Fruit fly (Drosophila melanogaster) whole organism, embryonic: ENCODE data around the gene CG7810.

Experiments
- C15 ChIP-seq: fragments of 200-800 bp; sonication (Bioruptor generic); IDR thresholded peaks from 3 replicates; pipeline ENCODE4 v1.3.6; 2022; ENCODE audit warnings: missing biosample characterization, missing genetic modification characterization
- CG10147 ChIP-seq: fragments of 200-800 bp; sonication (Bioruptor generic); optimal IDR thresholded peaks from 2 replicates; lab custom pipeline; 2019; ENCODE audit warnings: missing biosample characterization, mild to moderate bottlenecking, missing genetic modification characterization, moderate library complexity
- CG12104 ChIP-seq: fragments of 200-800 bp; sonication (Bioruptor generic); optimal IDR thresholded peaks from 3 replicates; lab custom pipeline; 2016; ENCODE audit warnings: missing biosample characterization, missing genetic modification characterization
- CG12299 ChIP-seq: fragments of 200-800 bp; sonication (Bioruptor generic); optimal IDR thresholded peaks from 2 replicates; lab custom pipeline; 2018; ENCODE audit warnings: missing biosample characterization, mild to moderate bottlenecking, missing genetic modification characterization
- CG12769 ChIP-seq: fragments of 200-800 bp; sonication (Bioruptor generic); optimal IDR thresholded peaks from 2 replicates; lab custom pipeline; 2019; ENCODE audit warnings: missing biosample characterization, mild to moderate bottlenecking, missing genetic modification characterization, moderate library complexity
- CG13287 ChIP-seq: fragments of 200-800 bp; sonication (Bioruptor generic); IDR thresholded peaks from 2 replicates; pipeline ENCODE4 v1.3.6; 2022; ENCODE audit warnings: missing biosample characterization, missing genetic modification characterization; ENCODE audit not compliant: partially characterized antibody
- CG15696 ChIP-seq: fragments of 200-800 bp; sonication (Bioruptor generic); optimal IDR thresholded peaks from 2 replicates; lab custom pipeline; 2019; ENCODE audit warnings: missing biosample characterization, mild to moderate bottlenecking, missing genetic modification characterization, moderate library complexity
- CG1603 ChIP-seq: fragments of 200-800 bp; sonication (Bioruptor generic); optimal IDR thresholded peaks from 2 replicates; lab custom pipeline; 2019; ENCODE audit warnings: missing biosample characterization, mild to moderate bottlenecking, missing genetic modification characterization, moderate library complexity
- CG16813 ChIP-seq: fragments of 200-800 bp; sonication (Bioruptor generic); IDR thresholded peaks from 3 replicates; pipeline ENCODE4 v1.3.6; 2022; ENCODE audit warnings: missing biosample characterization, missing genetic modification characterization; ENCODE audit not compliant: partially characterized antibody
- CG17328 ChIP-seq: fragments of 200-800 bp; sonication (Bioruptor generic); IDR thresholded peaks from 2 replicates; pipeline ENCODE4 v1.3.6; 2022; ENCODE audit warnings: missing biosample characterization, missing genetic modification characterization
- CG2116 ChIP-seq: fragments of 200-800 bp; sonication (Bioruptor generic); optimal IDR thresholded peaks from 3 replicates; lab custom pipeline; 2018; ENCODE audit warnings: missing biosample characterization, mild to moderate bottlenecking, missing genetic modification characterization
- CG2129 ChIP-seq: fragments of 200-800 bp; sonication (Bioruptor generic); IDR thresholded peaks from 2 replicates; pipeline ENCODE4 v1.3.6; 2022; ENCODE audit warnings: missing biosample characterization, missing genetic modification characterization; ENCODE audit not compliant: partially characterized antibody
- CG31441 ChIP-seq: fragments of 200-800 bp; sonication (Bioruptor generic); IDR thresholded peaks from 2 replicates; pipeline ENCODE4 v1.3.6; 2022; ENCODE audit warnings: missing biosample characterization, missing genetic modification characterization
- CG34224 ChIP-seq: fragments of 200-800 bp; sonication (Bioruptor generic); IDR thresholded peaks from 3 replicates; pipeline ENCODE4 v1.3.6; 2022; ENCODE audit warnings: missing biosample characterization, missing genetic modification characterization; ENCODE audit not compliant: partially characterized antibody
- CG3847 ChIP-seq: fragments of 200-800 bp; sonication (Bioruptor generic); IDR thresholded peaks from 2 replicates; pipeline ENCODE4 v1.3.6; 2022; ENCODE audit warnings: missing biosample characterization, missing genetic modification characterization
- CG5245 ChIP-seq: fragments of 200-800 bp; sonication (Bioruptor generic); optimal IDR thresholded peaks from 3 replicates; lab custom pipeline; 2016; ENCODE audit warnings: missing biosample characterization, missing genetic modification characterization
- CG8359 ChIP-seq: fragments of 200-800 bp; sonication (Bioruptor generic); optimal IDR thresholded peaks from 2 replicates; lab custom pipeline; 2017; ENCODE audit warnings: missing biosample characterization, mild to moderate bottlenecking, missing genetic modification characterization, borderline replicate concordance
- CG8478 ChIP-seq: fragments of >200 bp; optimal IDR thresholded peaks from 2 replicates; lab custom pipeline; 2018
- Dfd ChIP-seq, 2 experiments: fragments of >200 bp; optimal IDR thresholded peaks; 2 replicates each; lab custom pipeline; 2017; ENCODE audit warnings: missing biosample characterization in 2 of 2, missing genetic modification characterization in 2 of 2
- E2f2 ChIP-seq: fragments of 200-800 bp; sonication (Bioruptor generic); IDR thresholded peaks from 2 replicates; pipeline ENCODE4 v1.3.6; 2022; ENCODE audit warnings: missing biosample characterization, missing genetic modification characterization
- Fer1 ChIP-seq: fragments of 200-800 bp; sonication (Bioruptor generic); optimal IDR thresholded peaks from 2 replicates; lab custom pipeline; 2017; ENCODE audit warnings: missing biosample characterization, mild to moderate bottlenecking, missing genetic modification characterization
- Gug ChIP-seq: fragments of 200-800 bp; sonication (Bioruptor generic); IDR thresholded peaks from 4 replicates; pipeline ENCODE4 v1.3.6; 2022; ENCODE audit warnings: missing biosample characterization, missing genetic modification characterization
- HLHmδ ChIP-seq: fragments of 200-800 bp; sonication (Bioruptor generic); optimal IDR thresholded peaks from 2 replicates; lab custom pipeline; 2018; ENCODE audit warnings: missing biosample characterization, mild to moderate bottlenecking, missing genetic modification characterization, moderate library complexity
- HmgZ ChIP-seq: fragments of 200-800 bp; sonication (Bioruptor generic); optimal IDR thresholded peaks from 2 replicates; lab custom pipeline; 2018; ENCODE audit warnings: missing biosample characterization, mild to moderate bottlenecking, missing genetic modification characterization
- Hr39 ChIP-seq: fragments of >200 bp; optimal IDR thresholded peaks from 2 replicates; lab custom pipeline; 2017
- Lpt ChIP-seq: fragments of >200 bp; optimal IDR thresholded peaks from 2 replicates; lab custom pipeline; 2018; ENCODE audit warnings: missing biosample characterization, missing genetic modification characterization
- Max ChIP-seq: fragments of 200-800 bp; sonication (Bioruptor generic); optimal IDR thresholded peaks from 2 replicates; lab custom pipeline; 2016; ENCODE audit warnings: missing biosample characterization, mild to moderate bottlenecking, missing genetic modification characterization
- Med ChIP-seq: fragments of 200-800 bp; sonication (Bioruptor generic); peaks from one replicate; lab custom pipeline; 2016; ENCODE audit warnings: missing biosample characterization, missing genetic modification characterization, mild to moderate bottlenecking, inconsistent platforms, moderate library complexity
- Nf-YC ChIP-seq: fragments of 200-800 bp; optimal IDR thresholded peaks from 3 replicates; lab custom pipeline; 2019; ENCODE audit warnings: missing biosample characterization, mild to moderate bottlenecking, missing genetic modification characterization, moderate library complexity
- PHDP ChIP-seq: fragments of 200-800 bp; sonication (Bioruptor generic); optimal IDR thresholded peaks from 3 replicates; lab custom pipeline; 2018; ENCODE audit warnings: missing biosample characterization, mild to moderate bottlenecking, missing genetic modification characterization, moderate library complexity
- Stat92E ChIP-seq, 3 experiments: fragments of >200 bp in 2 of 3; fragments of 200-800 bp in 1 of 3; sonication (Bioruptor generic) in 1 of 3; optimal IDR thresholded peaks; 2 replicates each; lab custom pipeline; 2017 to 2019; ENCODE audit warnings: missing biosample characterization in 3 of 3, missing genetic modification characterization in 3 of 3, mild to moderate bottlenecking in 1 of 3, moderate library complexity in 1 of 3
- caup ChIP-seq: fragments of 200-800 bp; sonication (Bioruptor generic); optimal IDR thresholded peaks from 3 replicates; lab custom pipeline; 2017; ENCODE audit warnings: missing biosample characterization, mild to moderate bottlenecking, missing genetic modification characterization, moderate library complexity; ENCODE audit not compliant: severe bottlenecking
- chinmo ChIP-seq: fragments of 200-800 bp; sonication (Bioruptor generic); IDR thresholded peaks from 4 replicates; pipeline ENCODE4 v1.3.6; 2022; ENCODE audit warnings: missing biosample characterization, missing genetic modification characterization; ENCODE audit not compliant: partially characterized antibody
- crp ChIP-seq, 2 experiments: fragments of 200-800 bp; sonication (Bioruptor generic); optimal IDR thresholded peaks; 2 replicates in 1 of 2; 3 replicates in 1 of 2; lab custom pipeline; 2017; ENCODE audit warnings: missing biosample characterization in 2 of 2, missing genetic modification characterization in 2 of 2, mild to moderate bottlenecking in 1 of 2, moderate library complexity in 1 of 2
- ewg ChIP-seq: fragments of 200-800 bp; sonication (Bioruptor generic); optimal IDR thresholded peaks from 3 replicates; lab custom pipeline; 2017; ENCODE audit warnings: mild to moderate bottlenecking, missing biosample characterization, missing genetic modification reagents, missing genetic modification characterization
- gce ChIP-seq: fragments of 200-800 bp; sonication (Bioruptor generic); IDR thresholded peaks from 3 replicates; pipeline ENCODE4 v1.3.6; 2022; ENCODE audit warnings: missing biosample characterization, missing genetic modification characterization
- gsb ChIP-seq: fragments of 200-800 bp; sonication (Bioruptor generic); IDR thresholded peaks from 2 replicates; pipeline ENCODE4 v1.3.6; 2022; ENCODE audit warnings: missing biosample characterization, missing genetic modification characterization
- her ChIP-seq: fragments of 200-800 bp; sonication (Bioruptor generic); optimal IDR thresholded peaks from 2 replicates; lab custom pipeline; 2016; ENCODE audit warnings: missing biosample characterization, missing genetic modification characterization
- klu ChIP-seq: fragments of 200-800 bp; sonication (Bioruptor generic); IDR thresholded peaks from 2 replicates; pipeline ENCODE4 v1.3.6; 2022; ENCODE audit warnings: missing biosample characterization, missing genetic modification characterization
- lab ChIP-seq: fragments of 200-800 bp; sonication (Bioruptor generic); optimal IDR thresholded peaks from 3 replicates; lab custom pipeline; 2017; ENCODE audit warnings: missing biosample characterization, missing genetic modification characterization, mild to moderate bottlenecking, moderate library complexity, missing genetic modification reagents
- org-1 ChIP-seq: fragments of 200-800 bp; sonication (Bioruptor generic); optimal IDR thresholded peaks from 2 replicates; lab custom pipeline; 2017; ENCODE audit warnings: missing biosample characterization, missing genetic modification characterization
- pho ChIP-seq: fragments of 200-800 bp; sonication (Bioruptor generic); optimal IDR thresholded peaks from 2 replicates; lab custom pipeline; 2016; ENCODE audit warnings: missing biosample characterization, missing genetic modification characterization
- rib ChIP-seq: fragments of 200-800 bp; sonication (Bioruptor generic); IDR thresholded peaks from 2 replicates; pipeline ENCODE4 v1.3.6; 2022; ENCODE audit warnings: missing biosample characterization, missing genetic modification characterization
- ro ChIP-seq: fragments of 200-800 bp; sonication (Bioruptor generic); IDR thresholded peaks from 2 replicates; pipeline ENCODE4 v1.3.6; 2022; ENCODE audit warnings: missing biosample characterization, missing genetic modification characterization
- slbo ChIP-seq: fragments of 200-800 bp; sonication (Bioruptor generic); IDR thresholded peaks from 2 replicates; pipeline ENCODE4 v1.3.6; 2022; ENCODE audit warnings: missing biosample characterization, missing genetic modification characterization
- sna ChIP-seq: fragments of 200-800 bp; sonication (Bioruptor generic); IDR thresholded peaks from 2 replicates; pipeline ENCODE4 v1.3.6; 2022; ENCODE audit warnings: missing biosample characterization, missing genetic modification characterization; ENCODE audit not compliant: partially characterized antibody
- ssp ChIP-seq: fragments of 200-800 bp; sonication (Bioruptor generic); IDR thresholded peaks from 2 replicates; pipeline ENCODE4 v1.3.6; 2022; ENCODE audit warnings: missing biosample characterization, missing genetic modification characterization
- yki ChIP-seq: fragments of >200 bp; optimal IDR thresholded peaks from 3 replicates; lab custom pipeline; 2018
- z ChIP-seq: fragments of 200-800 bp; sonication (Bioruptor generic); IDR thresholded peaks from 3 replicates; pipeline ENCODE4 v1.3.6; 2022; ENCODE audit warnings: missing biosample characterization, missing genetic modification characterization
- zf30C ChIP-seq: fragments of 200-800 bp; sonication (Bioruptor generic); optimal IDR thresholded peaks from 3 replicates; lab custom pipeline; 2018; ENCODE audit warnings: missing biosample characterization, mild to moderate bottlenecking, missing genetic modification characterization

CG7810 gene

dm6 chr2L:8307817-8308551, 3.0 kb downstream of the CG7810 start, which contains the start of the genes Ostgamma and Mettl14 (continued):
- TF ChIP-seq CG31441 (GFP tag; lab: Robert Waterston, UW) = 0 out of 2 replicates have a peak, but pooled peaks have one; percentile 32
- no peak for TF ChIP-seq pho (GFP tag; lab: Kevin White, UChicago)
- TF ChIP-seq her = no peak
- no peak for TF ChIP-seq chinmo (GFP tag; lab: Robert Waterston, UW)
- peak; percentile 89 for TF ChIP-seq CG13287
- TF ChIP-seq CG12299 (tag; lab: Kevin White, UChicago) = no peak
- TF ChIP-seq crp (GFP tag; optimal IDR thresholded peaks at IDR 0.05; lab: Kevin White, UChicago) = peak in 1 of 2 experiments; percentile 65
- TF ChIP-seq CG8478 (lab: Kevin White, UChicago) = no peak
- TF ChIP-seq z (GFP tag; lab: Robert Waterston, UW) = no peak
- peak; percentile 25 for TF ChIP-seq Med
- peak; percentile 81 for TF ChIP-seq CG34224 (GFP tag; lab: Robert Waterston, UW)
- no peak for TF ChIP-seq CG17328 (GFP tag; lab: Robert Waterston, UW)
- peak; percentile 16 for TF ChIP-seq PHDP (tag; lab: Kevin White, UChicago)
- no peak for TF ChIP-seq gce (GFP tag; lab: Robert Waterston, UW)
- no peak for TF ChIP-seq slbo (GFP tag; lab: Robert Waterston, UW)
- no peak for TF ChIP-seq CG5245 (GFP tag; lab: Kevin White, UChicago)
- TF ChIP-seq Gug (GFP tag; lab: Robert Waterston, UW) = no peak
- TF ChIP-seq CG15696 = peak; percentile 9
- no peak for TF ChIP-seq caup
- no peak for TF ChIP-seq C15 (GFP tag; lab: Robert Waterston, UW)
- peak; percentile 7 for TF ChIP-seq CG1603
- TF ChIP-seq gsb (GFP tag; lab: Robert Waterston, UW) = no peak
- peak; percentile 72 for TF ChIP-seq CG16813 (GFP tag; lab: Robert Waterston, UW)
- TF ChIP-seq CG8359 (GFP tag; lab: Kevin White, UChicago) = no peak
- TF ChIP-seq E2f2 (GFP tag; lab: Robert Waterston, UW) = 0 out of 2 replicates have a peak, but pooled peaks have one; percentile 28
- no peak for TF ChIP-seq Dfd (GFP tag; optimal IDR thresholded peaks at IDR 0.05; lab: Kevin White, UChicago)
- TF ChIP-seq HLHmδ (GFP tag; lab: Kevin White, UChicago) = no peak
- peak; percentile 91 for TF ChIP-seq CG2116 (GFP tag; lab: Kevin White, UChicago)
- peak; percentile 66 for TF ChIP-seq CG2129 (GFP tag; lab: Robert Waterston, UW)
- TF ChIP-seq Fer1 (GFP tag; lab: Kevin White, UChicago) = peak; percentile 17
- no peak for TF ChIP-seq org-1 (GFP tag; lab: Kevin White, UChicago)
- TF ChIP-seq yki (lab: Kevin White, UChicago) = no peak
- no peak for TF ChIP-seq lab (GFP tag; lab: Kevin White, UChicago)
- no peak for TF ChIP-seq Stat92E (GFP tag; optimal IDR thresholded peaks at IDR 0.05; lab: Kevin White, UChicago)
- no peak for TF ChIP-seq Lpt
- no peak for TF ChIP-seq HmgZ
- TF ChIP-seq zf30C = no peak
- no peak for TF ChIP-seq ro (GFP tag; lab: Robert Waterston, UW)
- no peak for TF ChIP-seq ssp (GFP tag; lab: Robert Waterston, UW)
- no peak for TF ChIP-seq klu
- no peak for TF ChIP-seq CG12769
- peak; percentile 42 for TF ChIP-seq Nf-YC (tag; lab: Kevin White, UChicago)
- TF ChIP-seq Max = peak; percentile 16
- no peak for TF ChIP-seq CG10147 (GFP tag; lab: Kevin White, UChicago)
- TF ChIP-seq CG12104 (GFP tag; lab: Kevin White, UChicago) = no peak
- peak; percentile 14 for TF ChIP-seq ewg (GFP tag; lab: Kevin White, UChicago)
- TF ChIP-seq rib (GFP tag; lab: Robert Waterston, UW) = no peak
- no peak for TF ChIP-seq Hr39
- TF ChIP-seq CG3847 (GFP tag; lab: Robert Waterston, UW) = no peak
- TF ChIP-seq sna (GFP tag; lab: Robert Waterston, UW) = peak; percentile 83
